Worm (Caenorhabditis elegans) whole organism, L2 larva: ENCODE measurements around the gene rnf-113.
A peak's percentile ranks its signal among the peaks of the same experiment; 100 is the strongest.

Experiments used
- C34F6.9 ChIP-seq: fragments of 150-350 bp; optimal IDR thresholded peaks from 2 replicates; lab custom pipeline; 2014; ENCODE audit warnings: missing biosample characterization, missing genetic modification characterization
- R02D3.7 ChIP-seq: fragments of 150-350 bp; optimal IDR thresholded peaks from 2 replicates; lab custom pipeline; 2014; ENCODE audit warnings: missing biosample characterization, missing genetic modification characterization
- ZK546.5 ChIP-seq: sonication (generic microtip); optimal IDR thresholded peaks from 2 replicates; lab custom pipeline; 2017; ENCODE audit warnings: missing biosample characterization, missing genetic modification characterization
- alr-1 ChIP-seq: fragments of 150-350 bp; optimal IDR thresholded peaks from 2 replicates; lab custom pipeline; 2014; ENCODE audit warnings: missing biosample characterization, missing genetic modification characterization
- blmp-1 ChIP-seq: sonication (generic microtip); optimal IDR thresholded peaks from 2 replicates; lab custom pipeline; 2017; ENCODE audit warnings: missing genetic modification characterization, mild to moderate bottlenecking, missing compliant biosample characterization, antibody characterized with exemption, moderate library complexity; ENCODE audit not compliant: insufficient read depth
- ceh-16 ChIP-seq: fragments of 150-350 bp; optimal IDR thresholded peaks from 2 replicates; lab custom pipeline; 2014; ENCODE audit warnings: missing biosample characterization, missing genetic modification characterization
- ceh-82 ChIP-seq: fragments of 150-350 bp; optimal IDR thresholded peaks from 2 replicates; lab custom pipeline; 2014; ENCODE audit warnings: missing biosample characterization, missing genetic modification characterization
- crh-2 ChIP-seq: sonication (generic microtip); optimal IDR thresholded peaks from 2 replicates; lab custom pipeline; 2017; ENCODE audit warnings: missing biosample characterization, missing genetic modification characterization
- dmd-4 ChIP-seq: sonication (generic microtip); optimal IDR thresholded peaks from 2 replicates; lab custom pipeline; 2017; ENCODE audit warnings: missing biosample characterization, missing genetic modification characterization
- elt-3 ChIP-seq: sonication (generic microtip); optimal IDR thresholded peaks from 2 replicates; lab custom pipeline; 2017; ENCODE audit warnings: missing biosample characterization, missing genetic modification characterization
- fos-1 ChIP-seq: fragments of 150-350 bp; optimal IDR thresholded peaks from 2 replicates; lab custom pipeline; 2014; ENCODE audit warnings: missing biosample characterization, missing genetic modification characterization
- gmeb-1 ChIP-seq: fragments of 150-350 bp; optimal IDR thresholded peaks from 2 replicates; lab custom pipeline; 2014; ENCODE audit warnings: missing biosample characterization, missing genetic modification characterization
- lin-11 ChIP-seq: fragments of 150-350 bp; sonication (generic microtip); optimal IDR thresholded peaks from 2 replicates; lab custom pipeline; 2014; ENCODE audit warnings: missing biosample characterization, missing genetic modification characterization, inconsistent platforms, mixed read lengths
- lin-13 ChIP-seq: fragments of 150-350 bp; optimal IDR thresholded peaks from 2 replicates; lab custom pipeline; 2014; ENCODE audit warnings: missing biosample characterization, missing genetic modification reagents, missing genetic modification characterization
- lin-39 ChIP-seq: fragments of 150-350 bp; optimal IDR thresholded peaks from 2 replicates; lab custom pipeline; 2014; ENCODE audit warnings: missing biosample characterization, missing genetic modification reagents, missing genetic modification characterization
- lsy-2 ChIP-seq, 2 experiments: fragments of 150-350 bp in 1 of 2; sonication (generic microtip) in 1 of 2; optimal IDR thresholded peaks; 2 replicates each; lab custom pipeline; 2014 to 2017; ENCODE audit warnings: missing biosample characterization in 2 of 2, missing genetic modification characterization in 2 of 2
- mab-5 ChIP-seq: fragments of 150-350 bp; optimal IDR thresholded peaks from 2 replicates; lab custom pipeline; 2014; ENCODE audit warnings: missing biosample characterization, missing genetic modification characterization
- mbf-1 ChIP-seq: sonication (generic microtip); optimal IDR thresholded peaks from 2 replicates; lab custom pipeline; 2017; ENCODE audit warnings: missing biosample characterization, missing genetic modification characterization
- mdl-1 ChIP-seq, 2 experiments: fragments of 150-350 bp in 1 of 2; sonication (generic microtip) in 1 of 2; optimal IDR thresholded peaks; 2 replicates each; lab custom pipeline; 2017; ENCODE audit warnings: missing biosample characterization in 2 of 2, missing genetic modification characterization in 2 of 2
- nhr-11 ChIP-seq: fragments of 150-350 bp; optimal IDR thresholded peaks from 2 replicates; lab custom pipeline; 2014; ENCODE audit warnings: missing biosample characterization, missing genetic modification characterization
- nhr-129 ChIP-seq: fragments of 150-350 bp; optimal IDR thresholded peaks from 2 replicates; lab custom pipeline; 2014; ENCODE audit warnings: missing biosample characterization, missing genetic modification characterization
- nhr-21 ChIP-seq: fragments of 150-350 bp; optimal IDR thresholded peaks from 2 replicates; lab custom pipeline; 2014; ENCODE audit warnings: missing biosample characterization, missing genetic modification characterization
- nhr-23 ChIP-seq: fragments of 150-350 bp; optimal IDR thresholded peaks from 2 replicates; lab custom pipeline; 2014; ENCODE audit warnings: missing biosample characterization, missing genetic modification reagents, missing genetic modification characterization
- nhr-25 ChIP-seq: fragments of 150-350 bp; sonication (generic microtip); optimal IDR thresholded peaks from 3 replicates; lab custom pipeline; 2014; ENCODE audit warnings: missing biosample characterization, missing genetic modification characterization
- nhr-6 ChIP-seq: fragments of 150-350 bp; optimal IDR thresholded peaks from 2 replicates; lab custom pipeline; 2014; ENCODE audit warnings: missing biosample characterization, missing genetic modification characterization
- nhr-77 ChIP-seq: fragments of 150-350 bp; optimal IDR thresholded peaks from 2 replicates; lab custom pipeline; 2014; ENCODE audit warnings: missing biosample characterization, missing genetic modification characterization
- peb-1 ChIP-seq: fragments of 150-350 bp; optimal IDR thresholded peaks from 2 replicates; lab custom pipeline; 2014; ENCODE audit warnings: missing biosample characterization, missing genetic modification characterization
- sem-4 ChIP-seq: fragments of 150-350 bp; optimal IDR thresholded peaks from 2 replicates; lab custom pipeline; 2014; ENCODE audit warnings: missing biosample characterization, missing genetic modification reagents, missing genetic modification characterization
- skn-1 ChIP-seq: sonication (generic microtip); optimal IDR thresholded peaks from 2 replicates; lab custom pipeline; 2017; ENCODE audit warnings: missing biosample characterization, missing genetic modification characterization
- sma-3 ChIP-seq: sonication (generic microtip); optimal IDR thresholded peaks from 2 replicates; lab custom pipeline; 2016; ENCODE audit warnings: missing genetic modification reagents, missing genetic modification characterization, missing compliant biosample characterization
- sma-9 ChIP-seq, 2 experiments: fragments of 150-350 bp in 1 of 2; sonication (generic microtip) in 1 of 2; optimal IDR thresholded peaks; 2 replicates each; lab custom pipeline; 2014 to 2016; ENCODE audit warnings: missing genetic modification characterization in 2 of 2, mild to moderate bottlenecking in 1 of 2, missing biosample characterization in 1 of 2, missing compliant biosample characterization in 1 of 2, missing genetic modification reagents in 1 of 2, moderate library complexity in 1 of 2
- snpc-4 ChIP-seq: fragments of 150-350 bp; optimal IDR thresholded peaks from 2 replicates; lab custom pipeline; 2014; ENCODE audit warnings: missing biosample characterization, missing genetic modification characterization
- unc-55 ChIP-seq: fragments of 150-350 bp; sonication (generic microtip); optimal IDR thresholded peaks from 3 replicates; lab custom pipeline; 2014; ENCODE audit warnings: missing biosample characterization, missing genetic modification reagents, missing genetic modification characterization
- zag-1 ChIP-seq: fragments of 150-350 bp; optimal IDR thresholded peaks from 2 replicates; lab custom pipeline; 2014; ENCODE audit warnings: missing biosample characterization, missing genetic modification characterization
- ztf-11 ChIP-seq: sonication (generic microtip); optimal IDR thresholded peaks from 2 replicates; lab custom pipeline; 2017; ENCODE audit warnings: missing biosample characterization, missing genetic modification characterization

The rnf-113 gene

DNA sequence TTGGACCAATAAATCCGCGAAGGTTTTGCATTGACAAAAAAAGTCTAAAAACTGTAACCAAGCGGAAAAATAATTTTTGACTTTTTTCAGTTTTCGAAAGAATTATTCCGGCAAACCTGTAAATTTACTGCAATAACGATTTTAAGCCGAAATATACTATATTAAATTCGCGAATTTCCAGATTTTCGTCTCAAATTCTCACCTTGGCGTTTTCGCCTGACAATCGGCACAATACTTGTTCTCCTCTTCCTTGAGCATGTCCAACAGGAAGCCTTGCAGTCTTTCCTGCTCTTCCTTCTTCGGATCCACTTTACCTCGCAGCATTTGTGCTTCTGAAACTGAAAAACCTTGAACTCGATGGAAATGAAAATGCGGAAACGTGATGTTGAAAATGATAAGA is 18.0 kb downstream of the rnf-113 start, which contains the start of gene smap-1:
Gene smap-1, minus strand, starts transcription at position 338 of the 400 bp plus-strand sequence.
- TF ChIP-seq nhr-6 (tag; lab: Kevin White, UChicago) (no peak), ztf-11 (tag; lab: Kevin White, UChicago) (no peak), nhr-129 (tag; lab: Kevin White, UChicago) (no peak)

DNA sequence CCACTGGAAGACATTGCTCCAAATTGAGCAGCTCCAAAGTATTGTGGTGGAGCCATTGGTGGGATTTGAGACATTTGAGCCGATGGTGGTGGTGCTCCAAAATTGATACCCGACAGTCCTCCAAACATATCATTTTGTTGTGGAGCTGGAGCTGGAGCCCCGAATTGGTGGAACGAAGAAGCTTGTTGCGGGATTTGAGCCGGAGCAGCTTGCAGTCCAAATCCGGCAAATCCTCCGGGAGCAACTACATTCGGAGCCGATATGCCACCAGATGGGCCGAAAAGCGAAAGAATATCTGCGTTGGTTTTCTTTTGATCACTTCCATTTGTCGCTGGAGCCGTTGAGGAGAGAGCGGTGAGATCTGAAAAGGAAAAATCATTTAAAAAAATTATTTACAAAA is 19.4 kb downstream of the rnf-113 start:
- TF ChIP-seq nhr-11 (tag; lab: Kevin White, UChicago) (no peak), lin-13 (GFP tag; lab: Kevin White, UChicago) (no peak), alr-1 (tag; lab: Kevin White, UChicago) (no peak), peb-1 (tag; lab: Kevin White, UChicago) (no peak), nhr-21 (no peak), ztf-11 (tag; lab: Kevin White, UChicago) (no peak), ceh-16 (tag; lab: Kevin White, UChicago) (no peak), mab-5 (tag; lab: Kevin White, UChicago) (no peak), zag-1 (tag; lab: Kevin White, UChicago) (no peak), crh-2 (tag; lab: Kevin White, UChicago) (no peak), dmd-4 (tag; lab: Kevin White, UChicago) (no peak)

DNA sequence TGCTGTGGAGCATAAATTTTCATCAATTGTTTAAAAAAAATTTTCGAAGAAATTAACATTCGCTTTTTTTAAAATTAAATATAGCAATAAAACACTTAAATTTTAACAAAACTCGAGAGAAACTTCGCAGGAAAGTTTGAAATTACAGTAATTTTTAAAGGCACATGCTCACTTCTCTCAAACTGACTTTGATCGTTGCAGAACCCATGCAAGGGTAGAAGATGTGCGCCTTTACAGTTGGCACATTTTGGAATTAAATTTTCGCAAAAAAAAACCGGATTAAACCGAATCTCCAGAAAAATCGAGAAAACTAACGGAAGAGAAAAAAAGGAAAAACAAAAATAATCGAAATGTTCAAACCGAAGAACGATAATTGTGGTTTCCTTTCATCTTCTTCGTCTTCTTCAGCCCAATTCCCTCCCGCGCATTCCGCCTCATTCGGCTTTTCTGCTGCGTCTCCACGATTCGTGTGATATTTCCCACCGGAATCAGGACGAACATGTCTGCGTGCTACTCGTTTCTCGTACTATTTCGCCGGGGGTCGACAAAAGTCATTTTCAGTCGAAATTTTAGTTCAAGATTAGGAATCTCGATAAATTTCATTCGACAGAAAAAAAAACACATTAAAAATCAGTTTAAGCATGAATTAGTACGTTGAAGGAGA is 21.0 kb downstream of the rnf-113 start:
- TF ChIP-seq blmp-1: no peak
- no peak for TF ChIP-seq ceh-82 (tag; lab: Kevin White, UChicago)
- peak; percentile 9 for TF ChIP-seq sma-3
- TF ChIP-seq skn-1 (tag; lab: Kevin White, UChicago): no peak
- no peak for TF ChIP-seq crh-2 (tag; lab: Kevin White, UChicago)
- peak; percentile 8 for TF ChIP-seq nhr-25 (tag; lab: Kevin White, UChicago)
- TF ChIP-seq ceh-16 (tag; lab: Kevin White, UChicago): no peak
- no peak for TF ChIP-seq mbf-1 (tag; lab: Kevin White, UChicago)
- TF ChIP-seq gmeb-1 (tag; lab: Kevin White, UChicago): no peak
- no peak for TF ChIP-seq snpc-4
- TF ChIP-seq fos-1: no peak
- no peak for TF ChIP-seq lin-39 (tag; lab: Kevin White, UChicago)

DNA sequence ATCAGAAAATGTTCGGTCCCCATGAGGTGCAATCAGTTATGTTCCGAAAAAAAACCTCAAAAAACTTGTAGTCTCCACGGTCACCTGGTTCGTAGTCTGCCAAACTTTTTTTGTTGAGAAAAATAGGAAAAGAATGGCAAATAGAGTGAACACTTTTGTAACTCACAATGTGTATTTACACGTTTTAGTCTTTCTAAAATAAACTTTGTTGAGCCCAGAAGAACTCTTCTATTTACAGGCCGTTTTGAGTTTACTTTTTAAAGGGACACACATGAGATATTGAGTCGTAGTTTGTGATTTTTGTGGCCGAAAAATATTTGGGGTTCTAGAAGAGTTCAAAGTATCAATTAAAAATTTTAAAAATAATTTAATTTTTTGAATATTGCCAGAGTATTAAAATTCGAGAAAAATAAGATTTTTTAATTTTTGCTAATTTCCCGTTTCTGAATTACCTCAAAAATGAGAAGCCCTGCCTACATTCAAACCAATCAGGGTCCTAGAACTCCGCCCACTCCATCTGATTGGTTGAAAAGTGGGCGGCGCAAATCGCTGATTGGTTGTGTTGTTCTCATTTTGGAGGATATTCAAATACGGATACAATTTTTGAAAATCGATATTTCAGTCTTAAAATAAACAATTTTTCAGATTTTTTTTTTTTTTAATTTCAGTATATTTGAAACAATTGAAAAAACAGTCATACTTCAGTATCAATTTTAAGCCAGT is 22.8 kb downstream of the rnf-113 start:
- TF ChIP-seq sma-9 (GFP tag; optimal IDR thresholded peaks at IDR 0.05; lab: Kevin White, UChicago) (peak; percentile 9), sma-9 (tag; optimal IDR thresholded peaks at IDR 0.05; lab: Kevin White, UChicago) (no peak), ZK546.5 (tag; lab: Kevin White, UChicago) (no peak), mdl-1 (tag; optimal IDR thresholded peaks at IDR 0.05; lab: Kevin White, UChicago) (no peak)

DNA sequence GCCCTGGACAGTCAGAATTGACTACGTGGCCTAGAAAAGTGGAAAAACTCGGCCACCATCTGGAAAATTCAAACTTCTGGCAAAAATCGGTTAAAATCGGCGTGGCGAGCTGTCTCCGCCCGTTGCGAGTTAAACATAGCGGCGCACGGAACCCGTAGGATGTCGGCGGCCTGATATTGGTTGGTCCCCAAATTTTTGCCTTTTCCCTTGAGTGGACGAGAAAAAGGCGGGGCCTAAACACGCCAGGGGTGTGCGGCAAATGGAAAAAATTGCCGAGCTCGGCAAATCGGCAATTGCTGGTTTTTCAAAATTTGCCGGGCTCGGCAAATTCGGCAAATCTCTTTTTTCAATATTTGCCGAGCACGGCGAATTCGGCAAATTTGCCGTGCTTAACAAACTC is 24.1 kb downstream of the rnf-113 start:
- TF ChIP-seq R02D3.7 (tag; lab: Kevin White, UChicago) (no peak), nhr-129 (tag; lab: Kevin White, UChicago) (no peak), unc-55 (GFP tag; lab: Kevin White, UChicago) (no peak), sem-4 (tag; lab: Kevin White, UChicago) (no peak), crh-2 (tag; lab: Kevin White, UChicago) (no peak), nhr-23 (tag; lab: Kevin White, UChicago) (no peak), blmp-1 (no peak), nhr-77 (tag; lab: Kevin White, UChicago) (no peak), nhr-21 (no peak), alr-1 (tag; lab: Kevin White, UChicago) (no peak), lsy-2 (tag; optimal IDR thresholded peaks at IDR 0.05; lab: Kevin White, UChicago) (no peak), mbf-1 (tag; lab: Kevin White, UChicago) (no peak), C34F6.9 (tag; lab: Kevin White, UChicago) (no peak), nhr-11 (tag; lab: Kevin White, UChicago) (no peak), lin-11 (tag; lab: Kevin White, UChicago) (no peak), fos-1 (no peak), ceh-82 (tag; lab: Kevin White, UChicago) (no peak), dmd-4 (tag; lab: Kevin White, UChicago) (no peak), elt-3 (no peak)
